Fruit fly (Drosophila melanogaster) whole organism: ENCODE measurements around the gene bigmax.

Experiments used
- Dll ChIP-seq: fragments of >200 bp; optimal IDR thresholded peaks from 2 replicates; lab custom pipeline; 2017
- pan ChIP-seq: fragments of >200 bp; optimal IDR thresholded peaks from 2 replicates; lab custom pipeline; 2017
- psq ChIP-seq: fragments of >200 bp; optimal IDR thresholded peaks from 2 replicates; lab custom pipeline; 2017
- usp ChIP-seq: fragments of >200 bp; optimal IDR thresholded peaks from 2 replicates; lab custom pipeline; 2017; ENCODE audit warnings: missing biosample characterization, missing genetic modification characterization, mixed read lengths

DNA sequence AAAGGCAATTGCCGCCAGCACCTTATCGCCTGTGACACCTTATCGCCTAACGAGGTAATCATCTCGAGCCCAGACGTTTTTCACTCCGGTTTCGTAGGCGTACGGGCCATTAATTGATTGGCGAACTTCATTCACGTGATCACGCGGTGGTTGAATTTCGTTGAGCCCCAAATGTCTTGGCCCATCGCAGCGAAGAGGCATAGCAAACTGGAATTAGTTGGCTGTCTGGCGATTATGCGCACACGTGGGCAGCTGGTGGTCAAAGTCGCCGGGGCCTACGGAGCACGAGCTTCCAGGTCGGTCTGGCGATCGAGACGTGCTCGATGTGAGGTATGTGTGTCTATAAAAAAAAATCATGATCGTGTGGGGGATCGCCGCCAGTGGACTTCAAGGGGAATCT is 4.7 kb upstream of the bigmax start:
- TF ChIP-seq Dll (lab: Kevin White, UChicago) (no peak), pan (no peak), psq (no peak), usp (GFP tag; lab: Kevin White, UChicago) (no peak)
